Worm (Caenorhabditis elegans) whole organism, L4/young adult: Measurements from ENCODE around the gene afmd-1.

Source experiments
- W03F9.2 ChIP-seq: fragments of 150-350 bp; optimal IDR thresholded peaks from 2 replicates; lab custom pipeline; 2014; ENCODE audit warnings: missing biosample characterization, missing genetic modification characterization
- dao-5 ChIP-seq: sonication (generic microtip); optimal IDR thresholded peaks from 2 replicates; lab custom pipeline; 2016; ENCODE audit warnings: missing genotype, missing genetic modification characterization, moderate library complexity, missing compliant biosample characterization
- him-1 ChIP-seq: sonication (generic microtip); optimal IDR thresholded peaks from 2 replicates; lab custom pipeline; 2016; ENCODE audit warnings: missing genotype, missing genetic modification reagents, missing genetic modification characterization, missing compliant biosample characterization

DNA sequence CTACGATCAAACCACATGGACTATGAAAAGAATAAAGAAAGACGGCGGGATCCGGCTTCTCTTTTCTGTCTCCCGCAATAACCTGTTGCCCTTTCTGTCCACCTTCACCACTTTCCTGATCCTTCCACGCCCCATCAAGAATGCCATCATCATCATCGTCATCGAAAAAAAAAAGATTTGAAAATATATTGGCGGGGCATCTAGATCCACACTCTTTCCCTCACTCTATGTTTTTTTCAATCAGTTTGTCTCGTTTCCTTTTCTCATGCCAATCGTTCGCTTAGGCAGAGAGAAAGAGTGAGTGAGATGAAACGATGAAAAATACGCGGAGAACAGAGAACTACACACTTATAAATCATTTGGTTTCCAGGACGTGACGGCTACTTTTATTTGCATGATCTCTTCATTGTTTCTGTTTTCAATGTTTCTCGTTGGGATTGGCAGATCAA lies 10.4 kb upstream of the afmd-1 start:
- TF ChIP-seq him-1 (tag; lab: Kevin White, UChicago) (no peak), dao-5 (no peak), W03F9.2 (tag; lab: Kevin White, UChicago) (no peak)
